Worm (Caenorhabditis elegans) whole organism, midembryonic: ENCODE data around the gene rml-1.

ENCODE experiments used
- T22C8.4 ChIP-seq: fragments of 200-800 bp; sonication (Bioruptor generic); IDR thresholded peaks from 2 replicates; pipeline ENCODE4 v1.3.6; 2022; ENCODE audit warnings: missing genetic modification characterization, missing compliant biosample characterization
- cog-1 ChIP-seq: sonication (generic microtip); optimal IDR thresholded peaks from 2 replicates; lab custom pipeline; 2016; ENCODE audit warnings: missing genetic modification characterization, missing compliant biosample characterization
- flt-1 ChIP-seq: fragments of 200-800 bp; sonication (Bioruptor generic); IDR thresholded peaks from 2 replicates; pipeline ENCODE4 v1.3.6; 2022; ENCODE audit warnings: missing genetic modification characterization, missing compliant biosample characterization
- klf-2 ChIP-seq: fragments of 200-800 bp; sonication (Bioruptor generic); conservative IDR thresholded peaks from 2 replicates; pipeline ENCODE4 v1.3.6; 2022; ENCODE audit warnings: missing genetic modification reagents, missing genetic modification characterization, missing compliant biosample characterization
- med-1 ChIP-seq: sonication (generic microtip); optimal IDR thresholded peaks from 2 replicates; lab custom pipeline; 2017; ENCODE audit warnings: missing genetic modification characterization, mild to moderate bottlenecking, missing compliant biosample characterization, antibody characterized with exemption, missing genetic modification reagents; ENCODE audit not compliant: insufficient read depth
- ref-1 ChIP-seq: fragments of 200-800 bp; sonication (Bioruptor generic); conservative IDR thresholded peaks from 2 replicates; pipeline ENCODE4 v1.3.6; 2022; ENCODE audit warnings: missing genetic modification reagents, missing genetic modification characterization, missing compliant biosample characterization
- tab-1 ChIP-seq: fragments of 200-800 bp; sonication (Bioruptor generic); IDR thresholded peaks from 2 replicates; pipeline ENCODE4 v1.3.6; 2022; ENCODE audit warnings: missing genetic modification characterization, missing compliant biosample characterization
- ztf-23 ChIP-seq: fragments of 200-800 bp; sonication (Bioruptor generic); IDR thresholded peaks from 2 replicates; pipeline ENCODE4 v1.3.6; 2022; ENCODE audit warnings: missing genetic modification reagents, missing genetic modification characterization, missing compliant biosample characterization
- ztf-29 ChIP-seq: fragments of 200-800 bp; sonication (Bioruptor generic); IDR thresholded peaks from 2 replicates; pipeline ENCODE4 v1.3.6; 2022; ENCODE audit warnings: missing genetic modification reagents, missing genetic modification characterization, missing compliant biosample characterization

DNA sequence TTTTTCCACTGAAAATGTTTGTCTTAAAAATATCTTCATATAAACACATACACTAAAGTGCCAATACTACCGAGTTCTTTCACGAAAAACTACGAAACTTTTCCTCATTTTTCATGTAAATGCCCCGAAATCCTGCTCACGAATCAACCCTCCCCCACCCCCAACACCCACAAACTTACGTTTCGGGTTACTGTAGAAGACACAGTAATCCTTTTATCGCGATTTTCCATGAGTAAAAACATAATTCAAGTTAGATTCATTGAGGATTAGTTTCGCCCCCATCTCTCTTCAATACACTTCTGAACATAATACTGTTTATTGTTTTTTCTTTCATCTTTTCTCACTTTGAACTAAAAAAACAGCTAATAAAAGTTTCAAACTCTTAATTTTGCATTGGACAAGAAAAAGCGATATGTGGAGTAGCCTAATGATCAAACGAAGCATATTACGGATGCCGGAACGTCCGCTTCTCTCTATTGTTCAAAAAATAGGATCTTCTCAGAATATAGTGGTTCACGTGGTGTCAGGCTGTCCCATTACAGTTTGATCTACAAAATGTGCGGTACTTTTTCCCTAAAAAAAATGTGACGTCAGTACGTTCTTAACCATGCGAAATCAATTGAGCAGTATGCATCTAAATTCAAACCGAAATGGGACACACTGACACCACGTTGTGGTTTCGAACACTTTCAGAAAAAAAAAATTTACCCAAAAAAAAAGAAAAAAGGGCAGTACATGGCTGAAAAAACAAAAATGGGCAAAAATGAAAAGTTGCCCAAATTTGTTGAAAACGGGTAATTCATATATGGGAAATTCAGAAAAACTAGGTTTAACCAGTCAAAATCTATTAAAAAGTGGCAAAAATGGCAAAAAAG is 43.6 kb downstream of the rml-1 start:
- TF ChIP-seq tab-1 (GFP tag; lab: Robert Waterston, UW), result no peak
- no peak for TF ChIP-seq ztf-23 (GFP tag; lab: Robert Waterston, UW)
- TF ChIP-seq flt-1 (GFP tag; lab: Robert Waterston, UW), result no peak
- TF ChIP-seq ztf-29 (GFP tag; lab: Robert Waterston, UW), result no peak
- TF ChIP-seq klf-2 (GFP tag; lab: Robert Waterston, UW), result no peak
- TF ChIP-seq T22C8.4 (GFP tag; lab: Robert Waterston, UW), result no peak
- no peak for TF ChIP-seq cog-1 (tag; lab: Kevin White, UChicago)
- TF ChIP-seq med-1, result no peak
- TF ChIP-seq ref-1 (GFP tag; lab: Robert Waterston, UW), result no peak
